Worm (Caenorhabditis elegans) whole organism, early embryonic: ENCODE data around the gene C17H12.12.
A peak's percentile ranks its signal among the peaks of the same experiment; 100 is the strongest.

Experiments used
- B0310.2 ChIP-seq: sonication (generic microtip); optimal IDR thresholded peaks from 2 replicates; lab custom pipeline; 2016; ENCODE audit warnings: mild to moderate bottlenecking, missing genetic modification characterization, missing compliant biosample characterization
- F13C5.2 ChIP-seq: sonication (generic microtip); optimal IDR thresholded peaks from 2 replicates; lab custom pipeline; 2017; ENCODE audit warnings: mild to moderate bottlenecking, missing genetic modification characterization, inconsistent platforms, missing compliant biosample characterization
- aly-1 ChIP-seq: sonication (generic microtip); optimal IDR thresholded peaks from 2 replicates; lab custom pipeline; 2016; ENCODE audit warnings: missing genetic modification characterization, missing compliant biosample characterization
- ama-1 ChIP-seq: fragments of 150-350 bp; optimal IDR thresholded peaks from 2 replicates; lab custom pipeline; 2014
- ceh-13 ChIP-seq: fragments of 200-800 bp; sonication (Bioruptor generic); optimal IDR thresholded peaks from 2 replicates; lab custom pipeline; 2018; ENCODE audit warnings: mild to moderate bottlenecking, missing genetic modification characterization, missing compliant biosample characterization
- ceh-36 ChIP-seq: sonication (generic microtip); optimal IDR thresholded peaks from 2 replicates; lab custom pipeline; 2016; ENCODE audit warnings: missing genetic modification characterization, inconsistent platforms, missing compliant biosample characterization
- ets-7 ChIP-seq: sonication (generic microtip); optimal IDR thresholded peaks from 2 replicates; lab custom pipeline; 2016; ENCODE audit warnings: missing genotype, missing genetic modification characterization, missing compliant biosample characterization
- flt-1 ChIP-seq: fragments of 200-800 bp; sonication (Bioruptor generic); IDR thresholded peaks from 2 replicates; pipeline ENCODE4 v1.3.6; 2022; ENCODE audit warnings: missing genetic modification characterization, missing compliant biosample characterization
- hmbx-1 ChIP-seq: sonication (generic microtip); optimal IDR thresholded peaks from 2 replicates; lab custom pipeline; 2016; ENCODE audit warnings: mild to moderate bottlenecking, missing genetic modification characterization, missing compliant biosample characterization
- hmg-4 ChIP-seq: fragments of 200-800 bp; sonication (Bioruptor generic); optimal IDR thresholded peaks from 2 replicates; lab custom pipeline; 2018; ENCODE audit warnings: mild to moderate bottlenecking, missing genetic modification characterization, missing compliant biosample characterization
- hnd-1 ChIP-seq: sonication (generic microtip); optimal IDR thresholded peaks from 2 replicates; lab custom pipeline; 2016; ENCODE audit warnings: missing genetic modification characterization, missing compliant biosample characterization
- pes-1 ChIP-seq: fragments of 200-800 bp; sonication (Bioruptor generic); IDR thresholded peaks from 2 replicates; pipeline ENCODE4 v1.3.6; 2022; ENCODE audit warnings: missing genetic modification reagents, missing genetic modification characterization, missing compliant biosample characterization
- scrt-1 ChIP-seq: fragments of 200-800 bp; sonication (Bioruptor generic); IDR thresholded peaks from 2 replicates; pipeline ENCODE4 v1.3.6; 2022; ENCODE audit warnings: missing genetic modification characterization, missing compliant biosample characterization
- sea-1 ChIP-seq: fragments of 200-800 bp; sonication (Bioruptor generic); conservative IDR thresholded peaks from 2 replicates; pipeline ENCODE4 v1.3.6; 2022; ENCODE audit warnings: missing genetic modification characterization, missing compliant biosample characterization
- tbx-11 ChIP-seq: fragments of 200-800 bp; sonication (Bioruptor generic); IDR thresholded peaks from 2 replicates; pipeline ENCODE4 v1.3.6; 2022; ENCODE audit warnings: missing genetic modification characterization, missing compliant biosample characterization
- tbx-37 ChIP-seq: fragments of 200-800 bp; sonication (Bioruptor generic); conservative IDR thresholded peaks from 2 replicates; pipeline ENCODE4 v1.3.6; 2022; ENCODE audit warnings: missing genetic modification reagents, missing genetic modification characterization, missing compliant biosample characterization
- tra-4 ChIP-seq: sonication (generic microtip); optimal IDR thresholded peaks from 2 replicates; lab custom pipeline; 2017; ENCODE audit warnings: missing genetic modification characterization, missing compliant biosample characterization

Gene C17H12.12

ce11 chrIV:6757614-6758013 lies 38.1 kb upstream of the C17H12.12 start:
- TF ChIP-seq tbx-11 (GFP tag; lab: Robert Waterston, UW) = no peak
- TF ChIP-seq aly-1 (tag; lab: Kevin White, UChicago) = no peak
- no peak for TF ChIP-seq hmg-4 (GFP tag; lab: Kevin White, UChicago)
- no peak for TF ChIP-seq sea-1 (GFP tag; lab: Robert Waterston, UW)
- no peak for TF ChIP-seq F13C5.2 (tag; lab: Kevin White, UChicago)
- no peak for TF ChIP-seq ceh-13 (GFP tag; lab: Kevin White, UChicago)
- TF ChIP-seq B0310.2 (tag; lab: Kevin White, UChicago) = no peak
- no peak for TF ChIP-seq ceh-36 (tag; lab: Kevin White, UChicago)
- no peak for TF ChIP-seq flt-1 (GFP tag; lab: Robert Waterston, UW)
- no peak for TF ChIP-seq hmbx-1 (tag; lab: Kevin White, UChicago)
- TF ChIP-seq tbx-37 (GFP tag; lab: Robert Waterston, UW) = no peak
- no peak for TF ChIP-seq scrt-1 (GFP tag; lab: Robert Waterston, UW)
- no peak for TF ChIP-seq ama-1
- no peak for TF ChIP-seq pes-1 (GFP tag; lab: Robert Waterston, UW)
- TF ChIP-seq hnd-1 = no peak

- TF ChIP-seq hmg-4 (GFP tag; lab: Kevin White, UChicago) = no peak
- no peak for TF ChIP-seq scrt-1 (GFP tag; lab: Robert Waterston, UW)
- TF ChIP-seq aly-1 (tag; lab: Kevin White, UChicago) = no peak
Measured at ce11 chrIV:6762416-6762815, 33.3 kb upstream of the C17H12.12 start, which contains the start of gene spd-3. spd-3 (plus strand) TSS chrIV:6762716.

ce11 chrIV:6767240-6767639 lies 28.5 kb upstream of the C17H12.12 start:
- TF ChIP-seq tra-4 (tag; lab: Kevin White, UChicago) (no peak), F13C5.2 (tag; lab: Kevin White, UChicago) (peak; percentile 1), hmbx-1 (tag; lab: Kevin White, UChicago) (no peak)

- TF ChIP-seq tbx-11 (GFP tag; lab: Robert Waterston, UW) (no peak), hmbx-1 (tag; lab: Kevin White, UChicago) (no peak), ets-7 (tag; lab: Kevin White, UChicago) (no peak), ama-1 (no peak), aly-1 (tag; lab: Kevin White, UChicago) (no peak), ceh-13 (GFP tag; lab: Kevin White, UChicago) (no peak), sea-1 (GFP tag; lab: Robert Waterston, UW) (no peak), scrt-1 (GFP tag; lab: Robert Waterston, UW) (no peak), ceh-36 (tag; lab: Kevin White, UChicago) (no peak), tra-4 (tag; lab: Kevin White, UChicago) (no peak), tbx-37 (GFP tag; lab: Robert Waterston, UW) (no peak), F13C5.2 (tag; lab: Kevin White, UChicago) (no peak), B0310.2 (tag; lab: Kevin White, UChicago) (no peak), pes-1 (GFP tag; lab: Robert Waterston, UW) (no peak), hnd-1 (no peak), flt-1 (GFP tag; lab: Robert Waterston, UW) (no peak)
Measured at ce11 chrIV:6770407-6770883, 25.3 kb upstream of the C17H12.12 start, which contains the start of gene anat-1. anat-1 (plus strand) TSS chrIV:6770833.

- no peak for TF ChIP-seq tbx-11 (GFP tag; lab: Robert Waterston, UW)
- no peak for TF ChIP-seq ceh-13 (GFP tag; lab: Kevin White, UChicago)
- TF ChIP-seq hmg-4 (GFP tag; lab: Kevin White, UChicago) = no peak
- TF ChIP-seq ama-1 = no peak
- TF ChIP-seq F13C5.2 (tag; lab: Kevin White, UChicago) = no peak
- TF ChIP-seq scrt-1 (GFP tag; lab: Robert Waterston, UW) = no peak
- TF ChIP-seq ceh-36 (tag; lab: Kevin White, UChicago) = no peak
- no peak for TF ChIP-seq hnd-1
- no peak for TF ChIP-seq hmbx-1 (tag; lab: Kevin White, UChicago)
- no peak for TF ChIP-seq tbx-37 (GFP tag; lab: Robert Waterston, UW)
Measured at ce11 chrIV:6771556-6771955, 24.2 kb upstream of the C17H12.12 start.

ce11 chrIV:6777156-6777555 lies 18.6 kb upstream of the C17H12.12 start:
- TF ChIP-seq F13C5.2 (tag; lab: Kevin White, UChicago) (no peak), aly-1 (tag; lab: Kevin White, UChicago) (no peak), scrt-1 (GFP tag; lab: Robert Waterston, UW) (no peak), sea-1 (GFP tag; lab: Robert Waterston, UW) (no peak), tbx-11 (GFP tag; lab: Robert Waterston, UW) (no peak), tra-4 (tag; lab: Kevin White, UChicago) (no peak), pes-1 (GFP tag; lab: Robert Waterston, UW) (no peak), hmbx-1 (tag; lab: Kevin White, UChicago) (no peak), hmg-4 (GFP tag; lab: Kevin White, UChicago) (no peak), ama-1 (no peak)

- TF ChIP-seq F13C5.2 (tag; lab: Kevin White, UChicago) (no peak), hnd-1 (no peak), sea-1 (GFP tag; lab: Robert Waterston, UW) (no peak), B0310.2 (tag; lab: Kevin White, UChicago) (no peak), ama-1 (no peak), flt-1 (GFP tag; lab: Robert Waterston, UW) (no peak), tbx-37 (GFP tag; lab: Robert Waterston, UW) (no peak), hmg-4 (GFP tag; lab: Kevin White, UChicago) (no peak), hmbx-1 (tag; lab: Kevin White, UChicago) (no peak), ceh-36 (tag; lab: Kevin White, UChicago) (no peak), pes-1 (GFP tag; lab: Robert Waterston, UW) (no peak), scrt-1 (GFP tag; lab: Robert Waterston, UW) (no peak), ceh-13 (GFP tag; lab: Kevin White, UChicago) (no peak), tbx-11 (GFP tag; lab: Robert Waterston, UW) (no peak), tra-4 (tag; lab: Kevin White, UChicago) (no peak), aly-1 (tag; lab: Kevin White, UChicago) (no peak)
Measured at ce11 chrIV:6785151-6785550, 10.6 kb upstream of the C17H12.12 start, which contains the start of gene dyci-1. dyci-1 (minus strand) TSS chrIV:6785272.
